Fruit fly (Drosophila melanogaster) whole organism, embryonic: ENCODE results near the gene Ctr1A.

Experiments used
- Adf1 ChIP-seq: fragments of 200-800 bp; sonication (Bioruptor generic); IDR thresholded peaks from 2 replicates; pipeline ENCODE4 v1.3.6; 2022; ENCODE audit warnings: missing biosample characterization, missing genetic modification characterization
- CG10366 ChIP-seq: fragments of 200-800 bp; sonication (Bioruptor generic); IDR thresholded peaks from 2 replicates; pipeline ENCODE4 v1.3.6; 2022; ENCODE audit warnings: missing biosample characterization, missing genetic modification characterization
- CG14860 ChIP-seq: fragments of 200-800 bp; sonication (Bioruptor generic); IDR thresholded peaks from 3 replicates; pipeline ENCODE4 v1.3.6; 2022; ENCODE audit warnings: missing biosample characterization, missing genetic modification characterization; ENCODE audit not compliant: partially characterized antibody
- CG15479 ChIP-seq: fragments of 200-800 bp; sonication (Bioruptor generic); optimal IDR thresholded peaks from 3 replicates; lab custom pipeline; 2019; ENCODE audit warnings: missing biosample characterization, mild to moderate bottlenecking, missing genetic modification characterization, moderate library complexity
- CG16779 ChIP-seq: fragments of 200-800 bp; sonication (Bioruptor generic); IDR thresholded peaks from 2 replicates; pipeline ENCODE4 v1.3.6; 2022; ENCODE audit warnings: missing biosample characterization, missing genetic modification characterization
- CG17186 ChIP-seq: fragments of 200-800 bp; sonication (Bioruptor generic); optimal IDR thresholded peaks from 3 replicates; lab custom pipeline; 2017; ENCODE audit warnings: missing biosample characterization, missing genetic modification reagents, missing genetic modification characterization
- CG30403 ChIP-seq: fragments of 200-800 bp; sonication (Bioruptor generic); optimal IDR thresholded peaks from 3 replicates; lab custom pipeline; 2016; ENCODE audit warnings: missing biosample characterization, missing genetic modification characterization
- CG32532 ChIP-seq: fragments of 200-800 bp; sonication (Bioruptor generic); IDR thresholded peaks from 2 replicates; pipeline ENCODE4 v1.3.6; 2022; ENCODE audit warnings: missing biosample characterization, missing genetic modification characterization
- CG3407 ChIP-seq: fragments of 200-800 bp; sonication (Bioruptor generic); optimal IDR thresholded peaks from 2 replicates; lab custom pipeline; 2018; ENCODE audit warnings: missing biosample characterization, mild to moderate bottlenecking, missing genetic modification characterization
- CG34422 ChIP-seq: fragments of 200-800 bp; sonication (Bioruptor generic); IDR thresholded peaks from 3 replicates; pipeline ENCODE4 v1.3.6; 2022; ENCODE audit warnings: missing biosample characterization, missing genetic modification characterization
- CG4730 ChIP-seq: fragments of 200-800 bp; sonication (Bioruptor generic); IDR thresholded peaks from 2 replicates; pipeline ENCODE4 v1.3.6; 2022; ENCODE audit warnings: missing biosample characterization, missing genetic modification characterization
- CG7372 ChIP-seq: fragments of 200-800 bp; sonication (Bioruptor generic); IDR thresholded peaks from 2 replicates; pipeline ENCODE4 v1.3.6; 2022; ENCODE audit warnings: missing biosample characterization, missing genetic modification characterization
- CG8924 ChIP-seq: fragments of 200-800 bp; optimal IDR thresholded peaks from 3 replicates; lab custom pipeline; 2019; ENCODE audit warnings: missing biosample characterization, mild to moderate bottlenecking, missing genetic modification characterization, moderate library complexity
- CHES-1-like ChIP-seq: fragments of 200-800 bp; sonication (Bioruptor generic); optimal IDR thresholded peaks from 2 replicates; lab custom pipeline; 2016; ENCODE audit warnings: missing biosample characterization, missing genetic modification characterization
- CTCF ChIP-seq: fragments of 200-800 bp; sonication (Bioruptor generic); optimal IDR thresholded peaks from 2 replicates; lab custom pipeline; 2017; ENCODE audit warnings: missing biosample characterization, mild to moderate bottlenecking, missing genetic modification characterization, moderate library complexity
- Dbx ChIP-seq: fragments of 200-800 bp; sonication (Bioruptor generic); IDR thresholded peaks from 3 replicates; pipeline ENCODE4 v1.3.6; 2022; ENCODE audit warnings: missing biosample characterization, missing genetic modification characterization
- Dll ChIP-seq: fragments of 200-800 bp; sonication (Bioruptor generic); IDR thresholded peaks from 4 replicates; pipeline ENCODE4 v1.3.6; 2022; ENCODE audit warnings: missing biosample characterization, missing genetic modification characterization; ENCODE audit not compliant: partially characterized antibody
- Doc3 ChIP-seq: fragments of 200-800 bp; sonication (Bioruptor generic); IDR thresholded peaks from 3 replicates; pipeline ENCODE4 v1.3.6; 2022; ENCODE audit warnings: missing biosample characterization, missing genetic modification characterization; ENCODE audit not compliant: partially characterized antibody
- Dref ChIP-seq: fragments of 200-800 bp; sonication (Bioruptor generic); IDR thresholded peaks from 2 replicates; pipeline ENCODE4 v1.3.6; 2022; ENCODE audit warnings: missing biosample characterization, missing genetic modification characterization
- E2f1 ChIP-seq: fragments of 200-800 bp; sonication (Bioruptor generic); IDR thresholded peaks from 2 replicates; pipeline ENCODE4 v1.3.6; 2022; ENCODE audit warnings: missing biosample characterization, missing genetic modification characterization
- Gsc ChIP-seq: fragments of 200-800 bp; sonication (Bioruptor generic); IDR thresholded peaks from 2 replicates; pipeline ENCODE4 v1.3.6; 2022; ENCODE audit warnings: missing biosample characterization, missing genetic modification characterization
- HmgZ ChIP-seq: fragments of 200-800 bp; sonication (Bioruptor generic); optimal IDR thresholded peaks from 2 replicates; lab custom pipeline; 2018; ENCODE audit warnings: missing biosample characterization, mild to moderate bottlenecking, missing genetic modification characterization
- Hmr ChIP-seq: fragments of 200-800 bp; sonication (Bioruptor generic); optimal IDR thresholded peaks from 3 replicates; lab custom pipeline; 2017; ENCODE audit warnings: mild to moderate bottlenecking, missing biosample characterization, missing genetic modification reagents, missing genetic modification characterization
- Jarid2 ChIP-seq: fragments of 200-800 bp; sonication (Bioruptor generic); optimal IDR thresholded peaks from 3 replicates; lab custom pipeline; 2017; ENCODE audit warnings: mild to moderate bottlenecking, missing biosample characterization, missing genetic modification reagents, missing genetic modification characterization
- MESR4 ChIP-seq: fragments of 200-800 bp; sonication (Bioruptor generic); optimal IDR thresholded peaks from 2 replicates; lab custom pipeline; 2018; ENCODE audit warnings: missing biosample characterization, mild to moderate bottlenecking, missing genetic modification characterization, moderate library complexity
- NC2β ChIP-seq: fragments of 200-800 bp; sonication (Bioruptor generic); optimal IDR thresholded peaks from 2 replicates; lab custom pipeline; 2016; ENCODE audit warnings: missing biosample characterization, missing genetic modification characterization
- NFAT ChIP-seq: fragments of 200-800 bp; sonication (Bioruptor generic); IDR thresholded peaks from 2 replicates; pipeline ENCODE4 v1.3.6; 2022; ENCODE audit warnings: missing biosample characterization, missing genetic modification characterization
- Nf-YB ChIP-seq: fragments of 200-800 bp; sonication (Bioruptor generic); optimal IDR thresholded peaks from 3 replicates; lab custom pipeline; 2019; ENCODE audit warnings: missing biosample characterization, mild to moderate bottlenecking, missing genetic modification characterization, moderate library complexity
- Pdp1 ChIP-seq, 2 experiments: fragments of 200-800 bp; sonication (Bioruptor generic); optimal IDR thresholded peaks; 3 replicates each; lab custom pipeline; 2016; ENCODE audit warnings: missing biosample characterization in 2 of 2, missing genetic modification characterization in 2 of 2, mild to moderate bottlenecking in 1 of 2, moderate library complexity in 1 of 2
- Sox100B ChIP-seq: fragments of 200-800 bp; sonication (Bioruptor generic); optimal IDR thresholded peaks from 3 replicates; lab custom pipeline; 2018; ENCODE audit warnings: missing biosample characterization, mild to moderate bottlenecking, missing genetic modification characterization
- Sry-β ChIP-seq: fragments of 200-800 bp; sonication (Bioruptor generic); optimal IDR thresholded peaks from 2 replicates; lab custom pipeline; 2018; ENCODE audit warnings: missing biosample characterization, mild to moderate bottlenecking, missing genetic modification characterization, moderate library complexity
- Sry-δ ChIP-seq: fragments of 200-800 bp; sonication (Bioruptor generic); optimal IDR thresholded peaks from 2 replicates; lab custom pipeline; 2016; ENCODE audit warnings: missing biosample characterization, missing genetic modification characterization
- bbx ChIP-seq: fragments of 200-800 bp; sonication (Bioruptor generic); IDR thresholded peaks from 2 replicates; pipeline ENCODE4 v1.3.6; 2022; ENCODE audit warnings: missing biosample characterization, missing genetic modification characterization; ENCODE audit not compliant: partially characterized antibody
- bigmax ChIP-seq: fragments of 200-800 bp; sonication (Bioruptor generic); optimal IDR thresholded peaks from 2 replicates; lab custom pipeline; 2018; ENCODE audit warnings: missing biosample characterization, mild to moderate bottlenecking, missing genetic modification characterization
- cato ChIP-seq: fragments of 200-800 bp; sonication (Bioruptor generic); optimal IDR thresholded peaks from 2 replicates; lab custom pipeline; 2016; ENCODE audit warnings: missing biosample characterization, missing genetic modification characterization, borderline replicate concordance
- disco-r ChIP-seq: fragments of 200-800 bp; sonication (Bioruptor generic); optimal IDR thresholded peaks from 2 replicates; lab custom pipeline; 2016; ENCODE audit warnings: missing biosample characterization, missing genetic modification characterization
- exex ChIP-seq: fragments of 200-800 bp; sonication (Bioruptor generic); optimal IDR thresholded peaks from 4 replicates; lab custom pipeline; 2018; ENCODE audit warnings: missing biosample characterization, mild to moderate bottlenecking, missing genetic modification characterization, moderate library complexity
- lmd ChIP-seq: fragments of 200-800 bp; sonication (Bioruptor generic); IDR thresholded peaks from 2 replicates; pipeline ENCODE4 v1.3.6; 2022; ENCODE audit warnings: missing biosample characterization, missing genetic modification characterization
- maf-S ChIP-seq: fragments of 200-800 bp; sonication (Bioruptor generic); optimal IDR thresholded peaks from 2 replicates; lab custom pipeline; 2016; ENCODE audit warnings: missing biosample characterization, missing genetic modification characterization
- nom ChIP-seq: fragments of 200-800 bp; sonication (Bioruptor generic); optimal IDR thresholded peaks from 2 replicates; lab custom pipeline; 2017; ENCODE audit warnings: missing biosample characterization, missing genetic modification characterization, mild to moderate bottlenecking, moderate library complexity, missing genetic modification reagents
- odd ChIP-seq: fragments of 200-800 bp; sonication (Bioruptor generic); optimal IDR thresholded peaks from 2 replicates; lab custom pipeline; 2017; ENCODE audit warnings: missing biosample characterization, mild to moderate bottlenecking, missing genetic modification characterization
- onecut ChIP-seq: fragments of 200-800 bp; sonication (Bioruptor generic); IDR thresholded peaks from 2 replicates; pipeline ENCODE4 v1.3.6; 2022; ENCODE audit warnings: missing biosample characterization, missing genetic modification characterization
- psq ChIP-seq: fragments of 200-800 bp; sonication (Bioruptor generic); optimal IDR thresholded peaks from 2 replicates; lab custom pipeline; 2017; ENCODE audit warnings: missing biosample characterization, missing genetic modification characterization
- sima ChIP-seq: fragments of 200-800 bp; sonication (Bioruptor generic); optimal IDR thresholded peaks from 2 replicates; lab custom pipeline; 2016; ENCODE audit warnings: missing biosample characterization, missing genetic modification characterization
- sug ChIP-seq: fragments of 200-800 bp; optimal IDR thresholded peaks from 2 replicates; lab custom pipeline; 2019; ENCODE audit warnings: missing biosample characterization, mild to moderate bottlenecking, missing genetic modification characterization, moderate library complexity
- trh ChIP-seq: fragments of 200-800 bp; sonication (Bioruptor generic); optimal IDR thresholded peaks from 2 replicates; lab custom pipeline; 2016; ENCODE audit warnings: missing biosample characterization, missing genetic modification characterization
- zen2 ChIP-seq: fragments of 200-800 bp; sonication (Bioruptor generic); IDR thresholded peaks from 3 replicates; pipeline ENCODE4 v1.3.6; 2022; ENCODE audit warnings: missing biosample characterization, missing genetic modification characterization; ENCODE audit not compliant: partially characterized antibody

Gene Ctr1A

dm6 chrX:6688620-6689400 lies 27.4 kb downstream of the Ctr1A start, which contains the start of gene CG3184 (continued):
- no peak for TF ChIP-seq cato (GFP tag; lab: Kevin White, UChicago)
- TF ChIP-seq CG30403 (GFP tag; lab: Kevin White, UChicago): no peak
- peak; percentile 29; the same call in 1 of the 4 replicates for TF ChIP-seq Dll (GFP tag; lab: Robert Waterston, UW)
- no peak for TF ChIP-seq Jarid2 (GFP tag; lab: Kevin White, UChicago)
- TF ChIP-seq trh (GFP tag; lab: Kevin White, UChicago): no peak
- TF ChIP-seq sima (GFP tag; lab: Kevin White, UChicago): no peak
- TF ChIP-seq HmgZ: no peak
- no peak for TF ChIP-seq disco-r (GFP tag; lab: Kevin White, UChicago)
- TF ChIP-seq psq (GFP tag; lab: Kevin White, UChicago): no peak
- no peak for TF ChIP-seq Sox100B
- no peak for TF ChIP-seq Gsc (GFP tag; lab: Robert Waterston, UW)
- no peak for TF ChIP-seq NC2β
- TF ChIP-seq Doc3 (GFP tag; lab: Robert Waterston, UW): 0 out of 3 replicates have a peak, but pooled peaks have one; percentile 33
- TF ChIP-seq CG14860: peak; percentile 39; the same call in 2 of the 3 replicates
- no peak for TF ChIP-seq CG7372 (GFP tag; lab: Robert Waterston, UW)
- 0 out of 3 replicates have a peak, but pooled peaks have one; percentile 24 for TF ChIP-seq zen2 (GFP tag; lab: Robert Waterston, UW)
- peak; percentile 23 for TF ChIP-seq Sry-δ (GFP tag; lab: Kevin White, UChicago)
- TF ChIP-seq sug: no peak
- no peak for TF ChIP-seq CG10366
- TF ChIP-seq, all 482 proteins: peak for 39

dm6 chrX:6694105-6694788 lies 32.8 kb downstream of the Ctr1A start:
- TF ChIP-seq NFAT (GFP tag; lab: Robert Waterston, UW) (peak; percentile 72; the same call in 1 of the 2 replicates), Nf-YB (GFP tag; lab: Kevin White, UChicago) (no peak), maf-S (no peak), CG16779 (GFP tag; lab: Robert Waterston, UW) (no peak), CG34422 (GFP tag; lab: Robert Waterston, UW) (peak; percentile 51; the same call in 1 of the 3 replicates), CG4730 (no peak), bbx (GFP tag; lab: Robert Waterston, UW) (0 out of 2 replicates have a peak, but pooled peaks have one; percentile 6), exex (tag; lab: Kevin White, UChicago) (peak; percentile 5), Sry-β (GFP tag; lab: Kevin White, UChicago) (no peak), bigmax (GFP tag; lab: Kevin White, UChicago) (no peak), Dbx (GFP tag; lab: Robert Waterston, UW) (no peak), Pdp1 (GFP tag; optimal IDR thresholded peaks at IDR 0.05; lab: Kevin White, UChicago) (peak in 1 of 2 experiments; percentile 92), CG17186 (GFP tag; lab: Kevin White, UChicago) (peak; percentile 22), sug (peak; percentile 11), E2f1 (GFP tag; lab: Robert Waterston, UW) (no peak), odd (GFP tag; lab: Kevin White, UChicago) (no peak), Adf1 (peak; percentile 96), CG32532 (GFP tag; lab: Robert Waterston, UW) (no peak), onecut (GFP tag; lab: Robert Waterston, UW) (peak; percentile 100), lmd (GFP tag; lab: Robert Waterston, UW) (no peak), MESR4 (GFP tag; lab: Kevin White, UChicago) (peak; percentile 65), Dref (GFP tag; lab: Robert Waterston, UW) (peak; percentile 53), CG8924 (no peak), HmgZ (peak; percentile 24), CTCF (GFP tag; lab: Kevin White, UChicago) (no peak), CHES-1-like (no peak), CG3407 (GFP tag; lab: Kevin White, UChicago) (no peak), Hmr (GFP tag; lab: Kevin White, UChicago) (no peak), nom (GFP tag; lab: Kevin White, UChicago) (peak; percentile 61), CG15479 (peak; percentile 63)
